Worm (Caenorhabditis elegans) whole organism, early embryonic: ENCODE results near the gene npr-21.

Source experiments
- B0310.2 ChIP-seq: sonication (generic microtip); optimal IDR thresholded peaks from 2 replicates; lab custom pipeline; 2016; ENCODE audit warnings: mild to moderate bottlenecking, missing genetic modification characterization, missing compliant biosample characterization
- F13C5.2 ChIP-seq: sonication (generic microtip); optimal IDR thresholded peaks from 2 replicates; lab custom pipeline; 2017; ENCODE audit warnings: mild to moderate bottlenecking, missing genetic modification characterization, inconsistent platforms, missing compliant biosample characterization
- ama-1 ChIP-seq: fragments of 150-350 bp; optimal IDR thresholded peaks from 2 replicates; lab custom pipeline; 2014
- ceh-36 ChIP-seq: sonication (generic microtip); optimal IDR thresholded peaks from 2 replicates; lab custom pipeline; 2016; ENCODE audit warnings: missing genetic modification characterization, inconsistent platforms, missing compliant biosample characterization
- ets-7 ChIP-seq: sonication (generic microtip); optimal IDR thresholded peaks from 2 replicates; lab custom pipeline; 2016; ENCODE audit warnings: missing genotype, missing genetic modification characterization, missing compliant biosample characterization
- flt-1 ChIP-seq: fragments of 200-800 bp; sonication (Bioruptor generic); IDR thresholded peaks from 2 replicates; pipeline ENCODE4 v1.3.6; 2022; ENCODE audit warnings: missing genetic modification characterization, missing compliant biosample characterization
- hmg-4 ChIP-seq: fragments of 200-800 bp; sonication (Bioruptor generic); optimal IDR thresholded peaks from 2 replicates; lab custom pipeline; 2018; ENCODE audit warnings: mild to moderate bottlenecking, missing genetic modification characterization, missing compliant biosample characterization
- pes-1 ChIP-seq: fragments of 200-800 bp; sonication (Bioruptor generic); IDR thresholded peaks from 2 replicates; pipeline ENCODE4 v1.3.6; 2022; ENCODE audit warnings: missing genetic modification reagents, missing genetic modification characterization, missing compliant biosample characterization
- scrt-1 ChIP-seq: fragments of 200-800 bp; sonication (Bioruptor generic); IDR thresholded peaks from 2 replicates; pipeline ENCODE4 v1.3.6; 2022; ENCODE audit warnings: missing genetic modification characterization, missing compliant biosample characterization
- sea-1 ChIP-seq: fragments of 200-800 bp; sonication (Bioruptor generic); conservative IDR thresholded peaks from 2 replicates; pipeline ENCODE4 v1.3.6; 2022; ENCODE audit warnings: missing genetic modification characterization, missing compliant biosample characterization
- tbx-37 ChIP-seq: fragments of 200-800 bp; sonication (Bioruptor generic); conservative IDR thresholded peaks from 2 replicates; pipeline ENCODE4 v1.3.6; 2022; ENCODE audit warnings: missing genetic modification reagents, missing genetic modification characterization, missing compliant biosample characterization
- tra-4 ChIP-seq: sonication (generic microtip); optimal IDR thresholded peaks from 2 replicates; lab custom pipeline; 2017; ENCODE audit warnings: missing genetic modification characterization, missing compliant biosample characterization

ce11 chrX:17134427-17134826 lies 23.3 kb downstream of the npr-21 start, which contains the start of gene K09E3.7:
- no peak for TF ChIP-seq tra-4 (tag; lab: Kevin White, UChicago)
- TF ChIP-seq ama-1 (lab: Kevin White, UChicago): no peak
- TF ChIP-seq scrt-1 (GFP tag; lab: Robert Waterston, UW): no peak
- TF ChIP-seq tbx-37 (GFP tag; lab: Robert Waterston, UW): no peak
- no peak for TF ChIP-seq ets-7 (tag; lab: Kevin White, UChicago)
- no peak for TF ChIP-seq sea-1 (GFP tag; lab: Robert Waterston, UW)
- no peak for TF ChIP-seq F13C5.2 (tag; lab: Kevin White, UChicago)
- TF ChIP-seq B0310.2 (tag; lab: Kevin White, UChicago): no peak
- TF ChIP-seq pes-1 (GFP tag; lab: Robert Waterston, UW): no peak
- no peak for TF ChIP-seq hmg-4 (GFP tag; lab: Kevin White, UChicago)
- TF ChIP-seq flt-1 (GFP tag; lab: Robert Waterston, UW): no peak
- no peak for TF ChIP-seq ceh-36 (tag; lab: Kevin White, UChicago)
